Fruit fly (Drosophila melanogaster) whole organism, pupa: ENCODE results near the gene PIG-T.

Experiments
- CG10348 ChIP-seq: fragments of 200-800 bp; sonication (Bioruptor generic); IDR thresholded peaks from 2 replicates; pipeline ENCODE4 v1.3.6; 2022; ENCODE audit warnings: missing biosample characterization, missing genetic modification characterization
- CG12605 ChIP-seq: fragments of 200-800 bp; sonication (Bioruptor generic); IDR thresholded peaks from 2 replicates; pipeline ENCODE4 v1.3.6; 2022; ENCODE audit warnings: missing biosample characterization, missing genetic modification characterization
- CG15710 ChIP-seq: fragments of 200-800 bp; sonication (Bioruptor generic); optimal IDR thresholded peaks from 2 replicates; lab custom pipeline; 2018; ENCODE audit warnings: missing biosample characterization, mild to moderate bottlenecking, missing genetic modification characterization, moderate library complexity
- CG34367 ChIP-seq: fragments of 200-800 bp; sonication (Bioruptor generic); optimal IDR thresholded peaks from 2 replicates; lab custom pipeline; 2018; ENCODE audit warnings: missing biosample characterization, mild to moderate bottlenecking, missing genetic modification characterization
- CG8159 ChIP-seq: fragments of 200-800 bp; sonication (Bioruptor generic); optimal IDR thresholded peaks from 3 replicates; lab custom pipeline; 2018; ENCODE audit warnings: missing biosample characterization, mild to moderate bottlenecking, missing genetic modification characterization, moderate library complexity
- EcR ChIP-seq: fragments of 200-800 bp; sonication (Bioruptor generic); optimal IDR thresholded peaks from 3 replicates; lab custom pipeline; 2019; ENCODE audit warnings: missing biosample characterization, missing genetic modification characterization, mild to moderate bottlenecking, moderate library complexity, missing genetic modification reagents
- Pif1A ChIP-seq: fragments of 200-800 bp; sonication (Bioruptor generic); optimal IDR thresholded peaks from 3 replicates; lab custom pipeline; 2016; ENCODE audit warnings: missing biosample characterization, missing genetic modification characterization
- rn ChIP-seq: fragments of 200-800 bp; sonication (Bioruptor generic); IDR thresholded peaks from 2 replicates; pipeline ENCODE4 v1.3.6; 2022; ENCODE audit warnings: missing biosample characterization, missing genetic modification characterization

DNA sequence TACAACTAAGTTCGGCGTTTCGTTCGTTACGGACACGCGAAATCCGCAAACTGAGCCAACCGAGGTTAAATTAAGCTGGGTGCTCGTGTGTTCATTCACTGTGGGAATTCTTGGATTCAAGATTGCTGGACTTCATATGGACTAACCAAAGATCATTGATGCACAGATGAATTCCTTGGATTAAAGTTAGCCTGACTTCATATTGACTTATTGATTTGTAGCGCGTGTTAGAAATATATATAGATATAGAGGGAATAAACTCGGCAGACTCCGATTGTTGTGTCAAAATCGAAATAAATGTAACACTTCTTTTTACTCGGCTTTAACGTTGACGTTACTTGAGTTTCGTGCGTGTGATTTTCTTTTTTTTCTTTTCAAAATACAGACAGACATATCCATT is 21.6 kb downstream of the PIG-T start, which contains the start of gene CG1387:
- TF ChIP-seq CG8159 (tag; lab: Kevin White, UChicago) (no peak), CG12605 (GFP tag; lab: Robert Waterston, UW) (no peak), EcR (no peak), CG15710 (tag; lab: Kevin White, UChicago) (no peak), CG34367 (tag; lab: Kevin White, UChicago) (no peak), Pif1A (GFP tag; lab: Kevin White, UChicago) (no peak), CG10348 (GFP tag; lab: Robert Waterston, UW) (no peak), rn (no peak)
